Fruit fly (Drosophila melanogaster): Measurements from ENCODE around the gene CG14050.

Gene CG14050

DNA sequence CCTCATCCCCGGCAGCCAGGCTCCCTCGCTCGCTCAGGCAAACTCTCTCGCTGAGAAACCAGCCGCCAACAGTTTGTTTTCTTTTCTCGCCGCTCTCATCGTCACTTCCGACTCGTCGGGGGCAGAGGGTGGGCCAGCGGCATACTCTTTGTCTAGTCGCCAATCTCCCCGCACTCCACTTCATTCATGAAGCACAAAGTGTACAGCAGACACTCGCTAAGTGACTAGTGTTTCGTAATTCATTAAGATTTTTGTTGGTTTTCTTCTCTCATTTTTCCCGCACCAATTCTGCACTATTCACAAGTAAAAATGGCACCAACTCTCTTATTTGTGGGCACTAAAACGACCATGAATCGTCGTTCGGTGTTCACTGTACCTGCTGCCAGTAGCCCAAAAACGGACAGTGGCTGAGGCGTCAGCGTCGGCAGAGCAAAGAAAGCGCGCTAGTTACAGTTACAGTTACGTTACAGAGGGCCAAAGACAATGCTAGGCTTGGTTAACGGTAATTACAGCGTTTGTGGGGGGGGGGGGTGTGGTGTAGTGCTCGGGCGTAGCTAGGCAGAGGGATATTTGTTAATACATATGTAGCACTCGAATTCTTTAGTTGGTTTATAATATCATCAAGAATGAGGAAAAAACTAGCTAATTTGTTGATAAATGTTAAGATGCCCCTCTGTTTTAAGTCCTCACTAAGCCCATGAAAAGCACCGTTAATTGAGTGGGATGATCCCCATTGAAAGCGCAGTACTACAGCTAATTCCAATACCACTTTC lies 28.4 kb downstream of the CG14050 start (continued):
- TF ChIP-seq dm (GFP tag; optimal IDR thresholded peaks at IDR 0.05), result peak; percentile 98
- peak; percentile 100 for TF ChIP-seq sens (GFP tag)
- TF ChIP-seq Rx (GFP tag; IDR thresholded peaks at IDR 0.05), result peak; percentile 98
- peak; percentile 98 for TF ChIP-seq PHDP (tag; optimal IDR thresholded peaks at IDR 0.05)
- peak; percentile 98 for TF ChIP-seq CG9817 (tag; optimal IDR thresholded peaks at IDR 0.05)
- peak; percentile 99 for TF ChIP-seq CG9609 (GFP tag; optimal IDR thresholded peaks at IDR 0.05)
- TF ChIP-seq CG10431 (GFP tag; optimal IDR thresholded peaks at IDR 0.05), result peak; percentile 95
- peak; percentile 95 for TF ChIP-seq kah (GFP tag; optimal IDR thresholded peaks at IDR 0.05)
- TF ChIP-seq jing (GFP tag; optimal IDR thresholded peaks at IDR 0.05), result peak; percentile 98
- TF ChIP-seq ftz-f1 (GFP tag; optimal IDR thresholded peaks at IDR 0.05), result peak; percentile 95
- peak; percentile 96 for TF ChIP-seq CG9932 (GFP tag; IDR thresholded peaks at IDR 0.05)
- peak; percentile 99 for TF ChIP-seq Side (GFP tag; optimal IDR thresholded peaks at IDR 0.05)
- TF ChIP-seq Hr39 (optimal IDR thresholded peaks at IDR 0.05), result no peak
- TF ChIP-seq CG18011 (GFP tag; optimal IDR thresholded peaks at IDR 0.05), result peak; percentile 88
- peak; percentile 89 for TF ChIP-seq CG4328 (GFP tag; optimal IDR thresholded peaks at IDR 0.05)
- peak; percentile 100 for TF ChIP-seq Med (GFP tag)
- peak; percentile 88 for TF ChIP-seq CG15696 (tag; optimal IDR thresholded peaks at IDR 0.05)
- TF ChIP-seq Poxn (GFP tag; IDR thresholded peaks at IDR 0.05), result peak; percentile 89
- TF ChIP-seq Sox100B (GFP tag; optimal IDR thresholded peaks at IDR 0.05), result peak; percentile 97
- TF ChIP-seq nerfin-1 (tag; optimal IDR thresholded peaks at IDR 0.05), result peak; percentile 97
- peak; percentile 98 for TF ChIP-seq CrebB (tag; optimal IDR thresholded peaks at IDR 0.05)
- peak; percentile 97 for TF ChIP-seq gcm (GFP tag; optimal IDR thresholded peaks at IDR 0.05)
- no peak for TF ChIP-seq CG1832 (GFP tag; optimal IDR thresholded peaks at IDR 0.05)
- peak; percentile 91 for TF ChIP-seq Hmx (GFP tag; optimal IDR thresholded peaks at IDR 0.05)
- peak; percentile 98 for TF ChIP-seq CG4282 (GFP tag; optimal IDR thresholded peaks at IDR 0.05)
- TF ChIP-seq ken (GFP tag; IDR thresholded peaks at IDR 0.05), result peak; percentile 99
- peak; percentile 97 for TF ChIP-seq CG8290 (GFP tag; optimal IDR thresholded peaks at IDR 0.05)
- peak; percentile 90 to 100 for TF ChIP-seq CG8290 (tag; optimal IDR thresholded peaks at IDR 0.05)
- TF ChIP-seq Sox102F (GFP tag; optimal IDR thresholded peaks at IDR 0.05), result peak; percentile 99
- peak; percentile 94 for TF ChIP-seq trem (tag; optimal IDR thresholded peaks at IDR 0.05)
- TF ChIP-seq grn (GFP tag; optimal IDR thresholded peaks at IDR 0.05), result peak; percentile 87
- TF ChIP-seq CG32767 (GFP tag; IDR thresholded peaks at IDR 0.05), result peak; percentile 98
- TF ChIP-seq CG17612 (GFP tag; IDR thresholded peaks at IDR 0.05), result peak; percentile 91
- peak; percentile 98 for TF ChIP-seq shn (GFP tag; optimal IDR thresholded peaks at IDR 0.05)
- TF ChIP-seq CG3995 (GFP tag; optimal IDR thresholded peaks at IDR 0.05), result peak; percentile 77
- peak; percentile 96 for TF ChIP-seq run (tag; optimal IDR thresholded peaks at IDR 0.05)
- peak; percentile 97 for TF ChIP-seq Meics (GFP tag; optimal IDR thresholded peaks at IDR 0.05)
- TF ChIP-seq abd-A (tag; optimal IDR thresholded peaks at IDR 0.05), result peak; percentile 92
- TF ChIP-seq br (optimal IDR thresholded peaks at IDR 0.05), result no peak
- peak; percentile 56 to 64 for TF ChIP-seq Trl (optimal IDR thresholded peaks at IDR 0.05)
- peak; percentile 98 for TF ChIP-seq Trl (GFP tag; optimal IDR thresholded peaks at IDR 0.05)
- peak; percentile 90 for TF ChIP-seq psq (GFP tag; optimal IDR thresholded peaks at IDR 0.05)
- TF ChIP-seq tap (tag; optimal IDR thresholded peaks at IDR 0.05), result peak; percentile 99
- TF ChIP-seq Taf1 (GFP tag; IDR thresholded peaks at IDR 0.05), result peak; percentile 94
- peak; percentile 98 for TF ChIP-seq fu2 (GFP tag; optimal IDR thresholded peaks at IDR 0.05)
- peak; percentile 99 for TF ChIP-seq Pdp1 (GFP tag; optimal IDR thresholded peaks at IDR 0.05)
- peak; percentile 8 for TF ChIP-seq cg (GFP tag; optimal IDR thresholded peaks at IDR 0.05)
- TF ChIP-seq esg (GFP tag; conservative IDR thresholded peaks at IDR 0.05), result peak; percentile 98
- peak; percentile 94 for TF ChIP-seq ssp (GFP tag; IDR thresholded peaks at IDR 0.05)
- TF ChIP-seq CG4360 (GFP tag; IDR thresholded peaks at IDR 0.05), result peak; percentile 79
- TF ChIP-seq Tbp (GFP tag; optimal IDR thresholded peaks at IDR 0.05), result no peak
